Worm (Caenorhabditis elegans): Measurements from ENCODE around the gene gsp-2.
A peak's percentile ranks its signal among the peaks of the same experiment; 100 is the strongest.

gsp-2 gene

ce11 chrIII:7338693-7339092 lies 2.3 kb downstream of the gsp-2 start, which contains the start of gene kap-1 (continued):
- TF ChIP-seq T26A8.4 (GFP tag; IDR thresholded peaks at IDR 0.05), result 0 out of 2 replicates have a peak, but pooled peaks have one; percentile 26
- TF ChIP-seq snpc-1.2 (GFP tag; IDR thresholded peaks at IDR 0.05), result 0 out of 2 replicates have a peak, but pooled peaks have one; percentile 11
- TF ChIP-seq mep-1 (tag; optimal IDR thresholded peaks at IDR 0.05), result peak; percentile 32
- no peak for TF ChIP-seq nhr-25 (tag; optimal IDR thresholded peaks at IDR 0.05; ENCODE audit: borderline replicate concordance, insufficient read depth)
- no peak for TF ChIP-seq ceh-20 (GFP tag; IDR thresholded peaks at IDR 0.05)
- no peak for TF ChIP-seq cey-2 (tag; optimal IDR thresholded peaks at IDR 0.05; ENCODE audit: borderline replicate concordance, insufficient read depth)
- TF ChIP-seq F44E2.7 (GFP tag; IDR thresholded peaks at IDR 0.05), result 0 out of 2 replicates have a peak, but pooled peaks have one; percentile 50
- TF ChIP-seq ceh-62 (tag; optimal IDR thresholded peaks at IDR 0.05), result no peak
- no peak for TF ChIP-seq lin-39 (tag; optimal IDR thresholded peaks at IDR 0.05)
- no peak for TF ChIP-seq hlh-30 (tag; optimal IDR thresholded peaks at IDR 0.05; ENCODE audit: insufficient read depth)
- TF ChIP-seq ztf-11 (tag; optimal IDR thresholded peaks at IDR 0.05), result no peak
- TF ChIP-seq nhr-41 (GFP tag; IDR thresholded peaks at IDR 0.05), result no peak
- TF ChIP-seq zip-11 (GFP tag; IDR thresholded peaks at IDR 0.05), result no peak
- TF ChIP-seq dmd-6 (GFP tag; IDR thresholded peaks at IDR 0.05), result no peak
- no peak; the same call in 1 of the 2 replicates for TF ChIP-seq zfp-3 (GFP tag; conservative IDR thresholded peaks at IDR 0.05)
- peak; percentile 26 for TF ChIP-seq sdz-12 (GFP tag; optimal IDR thresholded peaks at IDR 0.05)
- TF ChIP-seq unc-130 (GFP tag; optimal IDR thresholded peaks at IDR 0.05), result no peak
- no peak for TF ChIP-seq ZK546.5 (tag; optimal IDR thresholded peaks at IDR 0.05)
- no peak for TF ChIP-seq madf-9 (GFP tag; conservative IDR thresholded peaks at IDR 0.05)
- TF ChIP-seq mes-2 (tag; optimal IDR thresholded peaks at IDR 0.05; ENCODE audit: poor library complexity, severe bottlenecking), result peak; percentile 20
- TF ChIP-seq daf-8 (GFP tag; IDR thresholded peaks at IDR 0.05), result no peak
- no peak for TF ChIP-seq aly-2 (tag; optimal IDR thresholded peaks at IDR 0.05)
- TF ChIP-seq gei-8 (GFP tag; optimal IDR thresholded peaks at IDR 0.05), result peak; percentile 13
- TF ChIP-seq attf-4 (tag; optimal IDR thresholded peaks at IDR 0.05), result no peak
- no peak for TF ChIP-seq arid-1 (GFP tag; conservative IDR thresholded peaks at IDR 0.05)
- no peak for TF ChIP-seq nhr-11 (tag; optimal IDR thresholded peaks at IDR 0.05)
- no peak for TF ChIP-seq dmd-9 (GFP tag; IDR thresholded peaks at IDR 0.05)
- TF ChIP-seq ces-1 (GFP tag; optimal IDR thresholded peaks at IDR 0.05), result no peak
- TF ChIP-seq ceh-28 (tag; optimal IDR thresholded peaks at IDR 0.05), result no peak
- peak; percentile 13 for TF ChIP-seq duxl-1 (tag; optimal IDR thresholded peaks at IDR 0.05; ENCODE audit: poor library complexity)
- TF ChIP-seq egl-43 (GFP tag; IDR thresholded peaks at IDR 0.05), result peak; percentile 64
- no peak for TF ChIP-seq lin-29 (GFP tag; IDR thresholded peaks at IDR 0.05)
- TF ChIP-seq ctbp-1 (GFP tag; IDR thresholded peaks at IDR 0.05), result no peak
- TF ChIP-seq ztf-7 (tag; optimal IDR thresholded peaks at IDR 0.05), result no peak
- no peak for TF ChIP-seq daf-12 (tag; optimal IDR thresholded peaks at IDR 0.05)
- TF ChIP-seq dmd-8 (GFP tag; IDR thresholded peaks at IDR 0.05), result no peak
- no peak for TF ChIP-seq lin-15B (tag; optimal IDR thresholded peaks at IDR 0.05)
- TF ChIP-seq php-3 (GFP tag; IDR thresholded peaks at IDR 0.05), result no peak
- peak; percentile 11 for TF ChIP-seq hlh-11 (tag; optimal IDR thresholded peaks at IDR 0.05)
- no peak for TF ChIP-seq jun-1 (tag; optimal IDR thresholded peaks at IDR 0.05)
- TF ChIP-seq ceh-32 (tag; optimal IDR thresholded peaks at IDR 0.05; ENCODE audit: poor library complexity), result no peak
- no peak for TF ChIP-seq zfp-2 (tag; optimal IDR thresholded peaks at IDR 0.05)
- TF ChIP-seq lir-3 (tag; optimal IDR thresholded peaks at IDR 0.05), result no peak
- 0 out of 2 replicates have a peak, but pooled peaks have one; percentile 21 for TF ChIP-seq lin-38 (GFP tag; IDR thresholded peaks at IDR 0.05)
- peak in 1 of 2 experiments; percentile 12 for TF ChIP-seq daf-16 (GFP tag; optimal IDR thresholded peaks at IDR 0.05)
- peak; percentile 18 for TF ChIP-seq daf-16 (tag; optimal IDR thresholded peaks at IDR 0.05)
- TF ChIP-seq nhr-111 (GFP tag; optimal IDR thresholded peaks at IDR 0.05), result no peak
- no peak for TF ChIP-seq hif-1 (tag; optimal IDR thresholded peaks at IDR 0.05)
- no peak for TF ChIP-seq mxl-2 (GFP tag; conservative IDR thresholded peaks at IDR 0.05)
- TF ChIP-seq nhr-102 (tag; optimal IDR thresholded peaks at IDR 0.05), result peak; percentile 29

All from whole organism, L4 larva.